Fruit fly (Drosophila melanogaster): ENCODE data around the gene fabp.
A peak's percentile ranks its signal among the peaks of the same experiment; 100 is the strongest.

Gene fabp

dm6 chr3R:11613252-11614036, 46.6 kb upstream of the fabp start (continued):
- TF ChIP-seq Bdp1 (GFP tag; optimal IDR thresholded peaks at IDR 0.05) = peak; percentile 35
- TF ChIP-seq pum (GFP tag; optimal IDR thresholded peaks at IDR 0.05) = peak; percentile 49
- TF ChIP-seq CG15073 (GFP tag; optimal IDR thresholded peaks at IDR 0.05) = peak; percentile 37
- TF ChIP-seq cg (GFP tag; optimal IDR thresholded peaks at IDR 0.05) = no peak
- peak; percentile 23 for TF ChIP-seq sd (tag; optimal IDR thresholded peaks at IDR 0.05)
- peak; percentile 45 for TF ChIP-seq Mad (GFP tag; optimal IDR thresholded peaks at IDR 0.05)
- peak; percentile 25; the same call in 1 of the 3 replicates for TF ChIP-seq CG7963 (GFP tag; IDR thresholded peaks at IDR 0.05; ENCODE audit: partially characterized antibody)
- TF ChIP-seq dan (GFP tag; IDR thresholded peaks at IDR 0.05) = no peak; the same call in 1 of the 2 replicates
- TF ChIP-seq CG16863 (GFP tag; optimal IDR thresholded peaks at IDR 0.05) = peak; percentile 34
- peak; percentile 41 for TF ChIP-seq ac (GFP tag; optimal IDR thresholded peaks at IDR 0.05)
- TF ChIP-seq CrebB (tag; optimal IDR thresholded peaks at IDR 0.05) = no peak
- peak; percentile 85 for TF ChIP-seq CG42726 (GFP tag; IDR thresholded peaks at IDR 0.05; ENCODE audit: partially characterized antibody)
- peak; percentile 65 for TF ChIP-seq HLH3B (GFP tag; IDR thresholded peaks at IDR 0.05)
- TF ChIP-seq CG12071 (GFP tag; optimal IDR thresholded peaks at IDR 0.05) = no peak
- TF ChIP-seq CG5245 (GFP tag; optimal IDR thresholded peaks at IDR 0.05) = peak; percentile 83
- TF ChIP-seq Ssrp (tag; optimal IDR thresholded peaks at IDR 0.05) = peak; percentile 45
- TF ChIP-seq fru (optimal IDR thresholded peaks at IDR 0.05) = no peak
- no peak for TF ChIP-seq Sry-β (GFP tag; optimal IDR thresholded peaks at IDR 0.05)
- peak; percentile 56; the same call in 2 of the 3 replicates for TF ChIP-seq CG11560 (tag; IDR thresholded peaks at IDR 0.05)
- peak; percentile 62 for TF ChIP-seq Aef1 (GFP tag; IDR thresholded peaks at IDR 0.05)
- TF ChIP-seq kah (GFP tag; optimal IDR thresholded peaks at IDR 0.05) = no peak
- TF ChIP-seq hth (optimal IDR thresholded peaks at IDR 0.05) = no peak
- no peak for TF ChIP-seq pb (GFP tag; optimal IDR thresholded peaks at IDR 0.05)
- TF ChIP-seq rib (GFP tag; IDR thresholded peaks at IDR 0.05) = no peak
- TF ChIP-seq tio (GFP tag; optimal IDR thresholded peaks at IDR 0.05) = peak; percentile 45
- TF ChIP-seq CG33557 (GFP tag; optimal IDR thresholded peaks at IDR 0.05) = peak; percentile 50
- TF ChIP-seq E2f1 (GFP tag; IDR thresholded peaks at IDR 0.05) = peak; percentile 72
- TF ChIP-seq CTCF (GFP tag; optimal IDR thresholded peaks at IDR 0.05) = peak; percentile 100
- TF ChIP-seq CG18599 (GFP tag; optimal IDR thresholded peaks at IDR 0.05) = no peak
- TF ChIP-seq CG33213 (GFP tag; optimal IDR thresholded peaks at IDR 0.05) = peak; percentile 84
- peak; percentile 61 for TF ChIP-seq CG3065 (GFP tag; optimal IDR thresholded peaks at IDR 0.05)
- TF ChIP-seq CG2889 (GFP tag; IDR thresholded peaks at IDR 0.05) = no peak
- no peak for TF ChIP-seq Atf6 (GFP tag; IDR thresholded peaks at IDR 0.05)
- TF ChIP-seq usp (GFP tag; optimal IDR thresholded peaks at IDR 0.05) = no peak
- peak; percentile 55 for TF ChIP-seq CG31388 (GFP tag; optimal IDR thresholded peaks at IDR 0.05)
- TF ChIP-seq gem (tag; optimal IDR thresholded peaks at IDR 0.05) = peak; percentile 56
- TF ChIP-seq ase (GFP tag; IDR thresholded peaks at IDR 0.05) = peak; percentile 66; the same call in 2 of the 3 replicates
- TF ChIP-seq CG4404 (GFP tag; IDR thresholded peaks at IDR 0.05) = peak; percentile 45
- peak; percentile 42 for TF ChIP-seq tx (GFP tag; optimal IDR thresholded peaks at IDR 0.05)
- TF ChIP-seq eyg (GFP tag; optimal IDR thresholded peaks at IDR 0.05) = peak; percentile 40
- TF ChIP-seq her (GFP tag; optimal IDR thresholded peaks at IDR 0.05) = peak; percentile 3
- peak; percentile 34 for TF ChIP-seq CG15269 (tag; optimal IDR thresholded peaks at IDR 0.05)
- TF ChIP-seq ap (GFP tag; IDR thresholded peaks at IDR 0.05) = peak; percentile 11; the same call in 1 of the 2 replicates
- no peak for TF ChIP-seq gce (GFP tag; IDR thresholded peaks at IDR 0.05)
- peak; percentile 14 for TF ChIP-seq CG12104 (GFP tag; optimal IDR thresholded peaks at IDR 0.05)
- no peak for TF ChIP-seq CG10274 (GFP tag; optimal IDR thresholded peaks at IDR 0.05)
- peak; percentile 82 for TF ChIP-seq vvl (GFP tag; IDR thresholded peaks at IDR 0.05)
- peak; percentile 0 for TF ChIP-seq CG18476 (GFP tag; optimal IDR thresholded peaks at IDR 0.05)
- TF ChIP-seq dimm (GFP tag; IDR thresholded peaks at IDR 0.05) = no peak
- TF ChIP-seq CG1529 (GFP tag; optimal IDR thresholded peaks at IDR 0.05) = peak; percentile 22
- no peak for TF ChIP-seq nerfin-2 (GFP tag; IDR thresholded peaks at IDR 0.05; ENCODE audit: partially characterized antibody)
